Worm (Caenorhabditis elegans): ENCODE data around the gene F01D4.8.

- TF ChIP-seq him-1 (tag; optimal IDR thresholded peaks at IDR 0.05) = peak; percentile 80
- no peak for TF ChIP-seq dao-5 (tag; optimal IDR thresholded peaks at IDR 0.05)
Observed at ce11 chrIV:10403193-10404058, 49.5 kb downstream of the F01D4.8 start, which contains the start of gene gpa-7.
